Worm (Caenorhabditis elegans): ENCODE data around the gene ZC250.2.
A peak's percentile ranks its signal among the peaks of the same experiment; 100 is the strongest.

Gene ZC250.2

DNA sequence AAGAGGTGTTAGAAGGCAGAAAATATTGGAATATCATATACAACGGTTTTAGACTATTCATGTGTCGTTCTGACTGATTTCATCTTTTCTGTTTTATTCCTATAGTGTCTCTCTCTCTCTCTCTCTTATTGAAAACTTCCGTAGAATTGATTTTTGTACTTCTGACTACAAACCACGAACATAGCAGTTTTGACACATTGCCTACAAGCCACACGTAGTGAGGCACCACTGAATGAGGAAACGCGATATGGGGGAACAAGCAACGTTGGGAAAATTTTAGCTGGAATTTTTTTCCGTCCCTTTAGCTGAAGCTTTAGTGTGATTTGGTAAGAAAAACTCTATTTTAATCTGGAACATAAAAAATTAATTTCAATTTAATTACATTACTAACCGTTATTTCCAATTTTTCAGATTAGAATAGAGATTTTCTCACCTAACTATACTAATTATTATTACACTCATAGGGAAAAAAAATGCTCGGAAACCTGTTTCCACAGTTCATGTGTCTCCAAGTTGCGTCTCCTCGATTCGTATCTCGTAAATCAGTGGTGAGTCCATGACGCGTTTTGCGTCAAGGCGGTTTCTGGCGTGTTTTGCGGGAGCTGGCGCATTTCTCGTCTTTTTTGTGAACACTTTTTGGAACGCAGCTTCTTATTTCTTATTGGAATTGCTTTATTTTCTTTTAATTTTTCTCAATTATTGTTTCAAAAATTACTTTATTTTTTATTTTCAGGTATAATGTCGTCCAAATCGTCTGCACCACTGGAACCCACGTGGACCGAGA is 1.4 kb upstream of the ZC250.2 start, which contains the start of the genes nhr-142 and F44E7.9:
nhr-142 (minus strand) TSS at position 57 of the 784 bp plus-strand sequence.
F44E7.9 (plus strand) TSS at position 734 of the 784 bp plus-strand sequence.
- TF ChIP-seq Y75B8A.6 (GFP tag; IDR thresholded peaks at IDR 0.05), result no peak
- peak; percentile 4 for TF ChIP-seq fkh-10 (GFP tag; optimal IDR thresholded peaks at IDR 0.05)
- TF ChIP-seq daf-19 (GFP tag; conservative IDR thresholded peaks at IDR 0.05), result no peak
- TF ChIP-seq zfp-3 (GFP tag; conservative IDR thresholded peaks at IDR 0.05), result 0 out of 2 replicates have a peak, but pooled peaks have one; percentile 54
- TF ChIP-seq daf-8 (GFP tag; IDR thresholded peaks at IDR 0.05), result no peak
- peak; percentile 82 for TF ChIP-seq nhr-11 (tag; optimal IDR thresholded peaks at IDR 0.05)
- 0 out of 2 replicates have a peak, but pooled peaks have one; percentile 31 for TF ChIP-seq mxl-2 (GFP tag; conservative IDR thresholded peaks at IDR 0.05)
- TF ChIP-seq fos-1 (tag; optimal IDR thresholded peaks at IDR 0.05), result no peak
- TF ChIP-seq lin-38 (GFP tag; IDR thresholded peaks at IDR 0.05), result peak; percentile 87
- TF ChIP-seq aly-2 (tag; optimal IDR thresholded peaks at IDR 0.05), result no peak
- no peak for TF ChIP-seq nhr-25 (tag; optimal IDR thresholded peaks at IDR 0.05; ENCODE audit: borderline replicate concordance, insufficient read depth)
- no peak for TF ChIP-seq daf-16 (GFP tag; optimal IDR thresholded peaks at IDR 0.05)
- peak; percentile 49 for TF ChIP-seq daf-16 (tag; optimal IDR thresholded peaks at IDR 0.05)
- no peak for TF ChIP-seq ces-1 (GFP tag; optimal IDR thresholded peaks at IDR 0.05)
- no peak for TF ChIP-seq ceh-62 (tag; optimal IDR thresholded peaks at IDR 0.05)
- TF ChIP-seq F10B5.3 (tag; optimal IDR thresholded peaks at IDR 0.05), result no peak
- TF ChIP-seq cey-2 (tag; optimal IDR thresholded peaks at IDR 0.05; ENCODE audit: borderline replicate concordance, insufficient read depth), result no peak
- no peak for TF ChIP-seq dmd-8 (GFP tag; IDR thresholded peaks at IDR 0.05)
- TF ChIP-seq duxl-1 (tag; optimal IDR thresholded peaks at IDR 0.05; ENCODE audit: poor library complexity), result peak; percentile 37
- TF ChIP-seq nhr-111 (GFP tag; optimal IDR thresholded peaks at IDR 0.05), result no peak
- TF ChIP-seq pqm-1 (tag; optimal IDR thresholded peaks at IDR 0.05), result peak; percentile 16
- TF ChIP-seq mes-2 (tag; optimal IDR thresholded peaks at IDR 0.05; ENCODE audit: poor library complexity, severe bottlenecking), result peak; percentile 95
- peak; percentile 70; the same call in 1 of the 2 replicates for TF ChIP-seq dmd-9 (GFP tag; IDR thresholded peaks at IDR 0.05)
- TF ChIP-seq daf-12 (tag; optimal IDR thresholded peaks at IDR 0.05), result no peak
- no peak for TF ChIP-seq mxl-3 (GFP tag; optimal IDR thresholded peaks at IDR 0.05)
- peak; percentile 59 for TF ChIP-seq hlh-30 (tag; optimal IDR thresholded peaks at IDR 0.05; ENCODE audit: insufficient read depth)
- peak; percentile 33 to 89 for TF ChIP-seq lsy-2 (tag; optimal IDR thresholded peaks at IDR 0.05)
- TF ChIP-seq saeg-2 (GFP tag; IDR thresholded peaks at IDR 0.05), result 0 out of 2 replicates have a peak, but pooled peaks have one; percentile 36
- 0 out of 2 replicates have a peak, but pooled peaks have one; percentile 41 for TF ChIP-seq lin-1 (GFP tag; IDR thresholded peaks at IDR 0.05)
- peak; percentile 58 for TF ChIP-seq tra-1 (GFP tag; IDR thresholded peaks at IDR 0.05)
- peak; percentile 61 for TF ChIP-seq F37D6.2 (tag; optimal IDR thresholded peaks at IDR 0.05)
- peak; percentile 70 for TF ChIP-seq spr-3 (GFP tag; optimal IDR thresholded peaks at IDR 0.05)
- TF ChIP-seq zfp-2 (tag; optimal IDR thresholded peaks at IDR 0.05), result peak; percentile 27
- TF ChIP-seq unc-39 (tag; optimal IDR thresholded peaks at IDR 0.05), result no peak
- TF ChIP-seq hif-1 (tag; optimal IDR thresholded peaks at IDR 0.05), result peak; percentile 4 to 87
- no peak for TF ChIP-seq F26F4.8 (GFP tag; conservative IDR thresholded peaks at IDR 0.05)
- TF ChIP-seq gei-8 (GFP tag; optimal IDR thresholded peaks at IDR 0.05), result no peak
- peak; percentile 39; the same call in 1 of the 2 replicates for TF ChIP-seq ZK337.2 (GFP tag; IDR thresholded peaks at IDR 0.05)
- TF ChIP-seq ceh-32 (tag; optimal IDR thresholded peaks at IDR 0.05; ENCODE audit: poor library complexity), result no peak
- no peak for TF ChIP-seq attf-4 (tag; optimal IDR thresholded peaks at IDR 0.05)
- peak in 1 of 2 experiments; percentile 32 for TF ChIP-seq mdl-1 (tag; optimal IDR thresholded peaks at IDR 0.05)
- peak; percentile 83 for TF ChIP-seq dpl-1 (GFP tag; optimal IDR thresholded peaks at IDR 0.05)
- TF ChIP-seq lim-7 (GFP tag; IDR thresholded peaks at IDR 0.05), result no peak
- peak; percentile 95 for TF ChIP-seq mep-1 (tag; optimal IDR thresholded peaks at IDR 0.05)
- peak; percentile 92 for TF ChIP-seq nhr-102 (tag; optimal IDR thresholded peaks at IDR 0.05)
- peak; percentile 82 for TF ChIP-seq hmg-1.1 (GFP tag; IDR thresholded peaks at IDR 0.05)
- TF ChIP-seq egl-27 (tag; optimal IDR thresholded peaks at IDR 0.05), result no peak
- peak; percentile 80 for TF ChIP-seq hlh-11 (tag; optimal IDR thresholded peaks at IDR 0.05)
